Worm (Caenorhabditis elegans) whole organism, young adult: ENCODE results near the gene srj-10.

Source experiments
- D2030.7 ChIP-seq: fragments of 200-800 bp; sonication (Bioruptor generic); IDR thresholded peaks from 2 replicates; pipeline ENCODE4 v1.3.6; 2022; ENCODE audit warnings: missing genetic modification reagents, missing genetic modification characterization, missing compliant biosample characterization
- F10E7.11 ChIP-seq: sonication (generic microtip); optimal IDR thresholded peaks from 2 replicates; lab custom pipeline; 2017; ENCODE audit warnings: mild to moderate bottlenecking, missing genetic modification characterization, moderate library complexity, missing compliant biosample characterization
- F23B12.7 ChIP-seq: sonication (generic microtip); optimal IDR thresholded peaks from 2 replicates; lab custom pipeline; 2017; ENCODE audit warnings: missing genetic modification characterization, mild to moderate bottlenecking, missing compliant biosample characterization, antibody characterized with exemption, moderate library complexity; ENCODE audit not compliant: insufficient read depth
- F37B4.10 ChIP-seq: fragments of 200-800 bp; sonication (Bioruptor generic); IDR thresholded peaks from 2 replicates; pipeline ENCODE4 v1.3.6; 2022; ENCODE audit warnings: missing genetic modification characterization, missing compliant biosample characterization
- F57C9.4 ChIP-seq: sonication (generic microtip); optimal IDR thresholded peaks from 2 replicates; lab custom pipeline; 2017; ENCODE audit warnings: mild to moderate bottlenecking, missing genetic modification characterization, missing compliant biosample characterization
- K11D2.4 ChIP-seq: fragments of 200-800 bp; sonication (Bioruptor generic); IDR thresholded peaks from 2 replicates; pipeline ENCODE4 v1.3.6; 2022; ENCODE audit warnings: missing genetic modification reagents, missing genetic modification characterization, missing compliant biosample characterization
- T07F8.4 ChIP-seq: sonication (generic microtip); optimal IDR thresholded peaks from 2 replicates; lab custom pipeline; 2016; ENCODE audit warnings: mild to moderate bottlenecking, missing genetic modification characterization, moderate library complexity, missing compliant biosample characterization
- Y53G8AR.9 ChIP-seq: fragments of 200-800 bp; sonication (Bioruptor generic); conservative IDR thresholded peaks from 2 replicates; pipeline ENCODE4 v1.3.6; 2022; ENCODE audit warnings: missing genetic modification reagents, missing genetic modification characterization, missing compliant biosample characterization
- Y67H2A.10 ChIP-seq: fragments of 200-800 bp; sonication (Bioruptor generic); conservative IDR thresholded peaks from 2 replicates; pipeline ENCODE4 v1.3.6; 2022; ENCODE audit warnings: missing genetic modification reagents, missing genetic modification characterization, missing compliant biosample characterization
- Y79H2A.3 ChIP-seq: fragments of 200-800 bp; sonication (Bioruptor generic); conservative IDR thresholded peaks from 2 replicates; pipeline ENCODE4 v1.3.6; 2022; ENCODE audit warnings: missing genetic modification reagents, missing genetic modification characterization, missing compliant biosample characterization
- Y95B8A.8 ChIP-seq: fragments of 200-800 bp; sonication (Bioruptor generic); IDR thresholded peaks from 2 replicates; pipeline ENCODE4 v1.3.6; 2022; ENCODE audit warnings: missing genetic modification reagents, missing genetic modification characterization, missing compliant biosample characterization
- akir-1 ChIP-seq: fragments of 200-800 bp; sonication (Bioruptor generic); optimal IDR thresholded peaks from 2 replicates; lab custom pipeline; 2018; ENCODE audit warnings: mild to moderate bottlenecking, missing genetic modification characterization, moderate library complexity, missing compliant biosample characterization
- aptf-3 ChIP-seq: fragments of 200-800 bp; sonication (Bioruptor generic); IDR thresholded peaks from 2 replicates; pipeline ENCODE4 v1.3.6; 2022; ENCODE audit warnings: missing genetic modification characterization, missing compliant biosample characterization
- atf-7 ChIP-seq: sonication (generic microtip); optimal IDR thresholded peaks from 2 replicates; lab custom pipeline; 2017; ENCODE audit warnings: mild to moderate bottlenecking, missing genetic modification characterization, missing compliant biosample characterization
- attf-5 ChIP-seq: fragments of 200-800 bp; sonication (Bioruptor generic); optimal IDR thresholded peaks from 2 replicates; lab custom pipeline; 2018; ENCODE audit warnings: mild to moderate bottlenecking, missing genetic modification characterization, missing compliant biosample characterization
- attf-6 ChIP-seq: fragments of 200-800 bp; sonication (Bioruptor generic); IDR thresholded peaks from 2 replicates; pipeline ENCODE4 v1.3.6; 2022; ENCODE audit warnings: missing genetic modification reagents, missing genetic modification characterization, missing compliant biosample characterization
- bed-2 ChIP-seq: fragments of 200-800 bp; sonication (Bioruptor generic); IDR thresholded peaks from 2 replicates; pipeline ENCODE4 v1.3.6; 2022; ENCODE audit warnings: missing genetic modification reagents, missing genetic modification characterization, missing compliant biosample characterization
- ccch-3 ChIP-seq: fragments of 200-800 bp; sonication (Bioruptor generic); optimal IDR thresholded peaks from 2 replicates; lab custom pipeline; 2018; ENCODE audit warnings: mild to moderate bottlenecking, missing genetic modification characterization, missing compliant biosample characterization
- ceh-27 ChIP-seq: fragments of 200-800 bp; sonication (Bioruptor generic); optimal IDR thresholded peaks from 2 replicates; lab custom pipeline; 2018; ENCODE audit warnings: mild to moderate bottlenecking, missing genetic modification characterization, moderate library complexity, missing compliant biosample characterization
- ceh-58 ChIP-seq: fragments of 200-800 bp; sonication (Bioruptor generic); IDR thresholded peaks from 2 replicates; pipeline ENCODE4 v1.3.6; 2022; ENCODE audit warnings: missing genetic modification characterization, missing compliant biosample characterization
- ceh-79 ChIP-seq: sonication (generic microtip); optimal IDR thresholded peaks from 2 replicates; lab custom pipeline; 2017; ENCODE audit warnings: mild to moderate bottlenecking, missing genetic modification characterization, missing compliant biosample characterization
- chd-7 ChIP-seq: sonication (generic microtip); optimal IDR thresholded peaks from 2 replicates; lab custom pipeline; 2016; ENCODE audit warnings: mild to moderate bottlenecking, missing genetic modification characterization, moderate library complexity, missing compliant biosample characterization
- dpff-1 ChIP-seq: sonication (generic microtip); optimal IDR thresholded peaks from 2 replicates; lab custom pipeline; 2017; ENCODE audit warnings: mild to moderate bottlenecking, missing genetic modification characterization, missing compliant biosample characterization
- dpl-1 ChIP-seq: fragments of 150-350 bp; optimal IDR thresholded peaks from 2 replicates; lab custom pipeline; 2014; ENCODE audit warnings: missing biosample characterization, missing genetic modification reagents, missing genetic modification characterization
- efl-1 ChIP-seq: fragments of 150-350 bp; optimal IDR thresholded peaks from 2 replicates; lab custom pipeline; 2014; ENCODE audit warnings: missing biosample characterization, missing genetic modification reagents, missing genetic modification characterization
- egrh-3 ChIP-seq: fragments of 200-800 bp; sonication (Bioruptor generic); IDR thresholded peaks from 2 replicates; pipeline ENCODE4 v1.3.6; 2022; ENCODE audit warnings: missing genetic modification reagents, missing genetic modification characterization, missing compliant biosample characterization
- ekl-4 ChIP-seq: fragments of 200-800 bp; sonication (Bioruptor generic); IDR thresholded peaks from 2 replicates; pipeline ENCODE4 v1.3.6; 2022; ENCODE audit warnings: missing genetic modification reagents, missing genetic modification characterization, missing compliant biosample characterization
- fkh-3 ChIP-seq: sonication (generic microtip); optimal IDR thresholded peaks from 2 replicates; lab custom pipeline; 2016; ENCODE audit warnings: mild to moderate bottlenecking, missing genetic modification characterization, missing compliant biosample characterization
- hrde-1 ChIP-seq: sonication (generic microtip); optimal IDR thresholded peaks from 2 replicates; lab custom pipeline; 2016; ENCODE audit warnings: missing genetic modification characterization, mild to moderate bottlenecking, missing compliant biosample characterization, moderate library complexity, missing genotype, missing genetic modification reagents, borderline replicate concordance
- lag-1 ChIP-seq: fragments of 200-800 bp; sonication (Bioruptor generic); IDR thresholded peaks from 2 replicates; pipeline ENCODE4 v1.3.6; 2022; ENCODE audit warnings: missing genetic modification reagents, missing genetic modification characterization, missing compliant biosample characterization
- lin-26 ChIP-seq: fragments of 200-800 bp; sonication (Bioruptor generic); IDR thresholded peaks from 2 replicates; pipeline ENCODE4 v1.3.6; 2022; ENCODE audit warnings: missing genetic modification reagents, missing genetic modification characterization, missing compliant biosample characterization
- lin-54 ChIP-seq: fragments of 200-800 bp; sonication (Bioruptor generic); optimal IDR thresholded peaks from 2 replicates; lab custom pipeline; 2018; ENCODE audit warnings: mild to moderate bottlenecking, missing genetic modification characterization, missing compliant biosample characterization
- lsy-27 ChIP-seq: sonication (generic microtip); optimal IDR thresholded peaks from 2 replicates; lab custom pipeline; 2017; ENCODE audit warnings: missing genetic modification characterization, mild to moderate bottlenecking, missing compliant biosample characterization, antibody characterized with exemption, missing genotype, borderline replicate concordance; ENCODE audit not compliant: insufficient read depth
- madf-6 ChIP-seq: fragments of 200-800 bp; sonication (Bioruptor generic); IDR thresholded peaks from 2 replicates; pipeline ENCODE4 v1.3.6; 2022; ENCODE audit warnings: missing genetic modification reagents, missing genetic modification characterization, missing compliant biosample characterization
- madf-8 ChIP-seq: fragments of 200-800 bp; sonication (Bioruptor generic); conservative IDR thresholded peaks from 2 replicates; pipeline ENCODE4 v1.3.6; 2022; ENCODE audit warnings: missing genetic modification reagents, missing genetic modification characterization, missing compliant biosample characterization
- nhr-90 ChIP-seq: sonication (generic microtip); optimal IDR thresholded peaks from 2 replicates; lab custom pipeline; 2016; ENCODE audit warnings: missing genotype, mild to moderate bottlenecking, missing genetic modification characterization, missing compliant biosample characterization
- rec-8 ChIP-seq, 2 experiments: sonication (generic microtip); optimal IDR thresholded peaks; 2 replicates each; lab custom pipeline; 2016; ENCODE audit warnings: mild to moderate bottlenecking in 2 of 2, missing genetic modification characterization in 2 of 2, missing genetic modification reagents in 2 of 2, missing genotype in 2 of 2, missing biosample characterization in 1 of 2, missing compliant biosample characterization in 1 of 2, moderate library complexity in 1 of 2
- sea-2 ChIP-seq: fragments of 200-800 bp; sonication (Bioruptor generic); IDR thresholded peaks from 2 replicates; pipeline ENCODE4 v1.3.6; 2022; ENCODE audit warnings: missing genetic modification characterization, missing compliant biosample characterization
- tbx-9 ChIP-seq: sonication (generic microtip); optimal IDR thresholded peaks from 2 replicates; lab custom pipeline; 2016; ENCODE audit warnings: borderline replicate concordance, missing genetic modification characterization, inconsistent platforms, missing compliant biosample characterization
- unc-130 ChIP-seq: sonication (generic microtip); optimal IDR thresholded peaks from 2 replicates; lab custom pipeline; 2016; ENCODE audit warnings: missing genetic modification reagents, missing genetic modification characterization, missing compliant biosample characterization
- unc-62 ChIP-seq: fragments of 150-350 bp; optimal IDR thresholded peaks from 2 replicates; lab custom pipeline; 2014; ENCODE audit warnings: missing biosample characterization, missing genetic modification reagents, missing genetic modification characterization
- xnd-1 ChIP-seq: sonication (generic microtip); optimal IDR thresholded peaks from 2 replicates; lab custom pipeline; 2016; ENCODE audit warnings: missing genotype, missing genetic modification reagents, missing genetic modification characterization, missing compliant biosample characterization
- ztf-18 ChIP-seq: sonication (generic microtip); optimal IDR thresholded peaks from 2 replicates; lab custom pipeline; 2016; ENCODE audit warnings: missing genotype, mild to moderate bottlenecking, missing genetic modification characterization, missing compliant biosample characterization
- ztf-3 ChIP-seq: fragments of 200-800 bp; sonication (Bioruptor generic); optimal IDR thresholded peaks from 2 replicates; lab custom pipeline; 2018; ENCODE audit warnings: mild to moderate bottlenecking, missing genetic modification characterization, missing compliant biosample characterization

srj-10 gene

DNA sequence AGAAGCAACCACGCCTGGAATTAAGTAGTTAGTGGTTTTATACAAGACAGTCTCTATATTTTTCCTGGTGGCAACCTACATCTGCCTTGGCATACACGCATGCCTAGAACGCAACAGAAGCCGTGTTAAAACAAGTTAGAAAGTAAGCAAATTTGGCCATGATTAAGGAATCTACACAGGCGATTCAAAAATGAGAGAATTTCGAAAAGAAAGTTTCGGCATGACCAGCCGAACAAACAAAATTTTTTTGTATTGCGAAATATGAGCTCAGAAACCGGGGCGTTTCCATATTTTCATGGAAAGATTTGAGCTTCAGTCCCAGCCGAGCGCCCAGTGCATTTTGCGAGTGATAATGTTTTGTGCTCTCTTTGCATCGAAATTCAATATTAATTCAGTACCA is 13.6 kb downstream of the srj-10 start, which contains the start of gene F14H3.15:
TSS of gene F14H3.15 (minus strand) at position 101 of the 400 bp plus-strand sequence.
- no peak for TF ChIP-seq egrh-3 (GFP tag; lab: Robert Waterston, UW)
- TF ChIP-seq aptf-3 (GFP tag; lab: Robert Waterston, UW): no peak
- TF ChIP-seq lag-1 (GFP tag; lab: Robert Waterston, UW): no peak

DNA sequence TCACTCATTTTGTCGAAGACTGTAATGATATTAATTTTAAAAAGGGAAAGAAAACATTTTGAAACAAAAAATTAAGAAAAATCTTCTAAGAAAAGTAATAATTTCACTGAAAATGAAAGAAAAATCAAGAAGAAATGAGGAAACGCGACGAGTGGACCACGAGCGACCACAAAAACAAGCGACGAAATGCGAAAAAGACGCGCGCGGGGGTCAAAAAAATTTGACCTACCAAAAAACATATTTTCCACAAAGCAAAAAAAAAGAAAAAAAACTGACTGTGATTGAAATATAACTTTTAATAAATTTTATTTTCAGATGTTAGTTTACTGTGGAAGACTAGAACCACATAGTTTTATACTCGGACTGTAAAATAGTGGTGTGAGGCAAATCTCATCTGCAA is 14.9 kb downstream of the srj-10 start, which contains the start of gene F14H3.6:
TSS of gene F14H3.6 (minus strand) at position 22 of the 400 bp plus-strand sequence.
- TF ChIP-seq fkh-3 (tag; lab: Kevin White, UChicago) (no peak), madf-6 (peak; percentile 86), ceh-58 (GFP tag; lab: Robert Waterston, UW) (no peak), F37B4.10 (GFP tag; lab: Robert Waterston, UW) (no peak), hrde-1 (tag; lab: Kevin White, UChicago) (no peak), chd-7 (tag; lab: Kevin White, UChicago) (no peak), ztf-18 (tag; lab: Kevin White, UChicago) (no peak), xnd-1 (tag; lab: Kevin White, UChicago) (peak; percentile 44), akir-1 (GFP tag; lab: Kevin White, UChicago) (no peak), dpff-1 (tag; lab: Kevin White, UChicago) (no peak), dpl-1 (GFP tag; lab: Kevin White, UChicago) (peak; percentile 69), lsy-27 (no peak), K11D2.4 (GFP tag; lab: Robert Waterston, UW) (no peak), nhr-90 (no peak), lin-54 (GFP tag; lab: Kevin White, UChicago) (no peak), ztf-3 (no peak), ceh-79 (tag; lab: Kevin White, UChicago) (no peak), madf-8 (peak; percentile 75), F57C9.4 (tag; lab: Kevin White, UChicago) (no peak), D2030.7 (GFP tag; lab: Robert Waterston, UW) (peak; percentile 20; the same call in 1 of the 2 replicates), bed-2 (no peak), T07F8.4 (tag; lab: Kevin White, UChicago) (no peak), F10E7.11 (tag; lab: Kevin White, UChicago) (no peak), efl-1 (GFP tag; lab: Kevin White, UChicago) (peak; percentile 86), unc-130 (GFP tag; lab: Kevin White, UChicago) (no peak), rec-8 (tag; optimal IDR thresholded peaks at IDR 0.05; lab: Kevin White, UChicago) (no peak), ccch-3 (GFP tag; lab: Kevin White, UChicago) (no peak)

DNA sequence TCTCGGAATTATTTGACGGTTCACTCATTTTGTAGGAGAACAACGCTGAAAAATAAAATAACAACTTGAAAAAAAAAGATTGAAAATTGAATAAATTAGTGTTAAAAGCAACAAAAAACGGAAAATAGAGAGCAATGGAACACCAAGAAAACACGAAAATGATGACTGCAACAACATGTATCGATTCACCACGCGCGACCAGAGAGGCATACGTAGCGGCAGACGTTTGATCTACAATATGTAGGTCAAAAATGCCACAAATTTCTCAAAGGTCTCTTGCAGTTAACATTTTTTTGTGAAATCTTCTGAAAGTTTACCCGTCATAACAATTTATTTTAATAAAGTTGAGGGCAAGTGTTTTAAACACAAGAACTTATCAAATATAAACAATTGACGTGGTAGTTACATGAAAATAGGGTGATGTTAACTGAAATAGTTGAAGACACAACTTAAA is 16.7 kb downstream of the srj-10 start, which contains the start of gene F14H3.5:
TSS of gene F14H3.5 (minus strand) at position 51 of the 454 bp plus-strand sequence.
- TF ChIP-seq dpl-1 (GFP tag; lab: Kevin White, UChicago) (peak; percentile 46), Y79H2A.3 (GFP tag; lab: Robert Waterston, UW) (0 out of 2 replicates have a peak, but pooled peaks have one; percentile 26), F23B12.7 (tag; lab: Kevin White, UChicago) (no peak), atf-7 (tag; lab: Kevin White, UChicago) (no peak), ekl-4 (no peak), nhr-90 (no peak), attf-6 (GFP tag; lab: Robert Waterston, UW) (0 out of 2 replicates have a peak, but pooled peaks have one; percentile 7), tbx-9 (tag; lab: Kevin White, UChicago) (no peak), chd-7 (tag; lab: Kevin White, UChicago) (no peak), ccch-3 (GFP tag; lab: Kevin White, UChicago) (no peak), Y95B8A.8 (GFP tag; lab: Robert Waterston, UW) (no peak), madf-6 (peak; percentile 71), attf-5 (GFP tag; lab: Kevin White, UChicago) (no peak), bed-2 (no peak), F37B4.10 (GFP tag; lab: Robert Waterston, UW) (no peak), sea-2 (no peak), Y53G8AR.9 (no peak), lag-1 (GFP tag; lab: Robert Waterston, UW) (no peak), Y67H2A.10 (GFP tag; lab: Robert Waterston, UW) (no peak), efl-1 (GFP tag; lab: Kevin White, UChicago) (peak; percentile 69), ceh-27 (GFP tag; lab: Kevin White, UChicago) (no peak), lin-26 (GFP tag; lab: Robert Waterston, UW) (no peak), unc-62 (no peak), dpff-1 (tag; lab: Kevin White, UChicago) (no peak)
